Worm (Caenorhabditis elegans): Measurements from ENCODE around the gene mpz-1.

DNA sequence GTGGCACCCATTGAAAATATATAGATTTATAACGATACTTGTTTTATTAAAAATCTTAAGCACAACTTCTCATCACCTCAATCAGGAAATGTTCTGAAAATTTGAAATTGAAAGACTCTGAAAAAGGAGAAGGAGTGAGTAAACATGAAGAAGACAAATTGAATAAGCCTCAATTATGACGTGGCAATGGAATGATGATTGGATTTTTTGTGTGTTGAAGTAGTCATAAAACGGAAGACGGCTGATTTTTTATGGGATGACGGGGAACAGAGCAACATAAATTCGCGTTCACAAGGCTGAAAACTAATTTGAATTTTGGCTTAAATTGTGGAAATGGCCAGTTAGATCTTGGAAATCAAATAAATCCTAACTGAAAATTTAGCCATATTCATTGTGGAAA lies 46.4 kb downstream of the mpz-1 start, which contains the start of gene glb-12:
- no peak for TF ChIP-seq tab-1 (GFP tag; IDR thresholded peaks at IDR 0.05)
- TF ChIP-seq ztf-23 (GFP tag; IDR thresholded peaks at IDR 0.05): no peak

All from whole organism, midembryonic.